Worm (Caenorhabditis elegans) whole organism, L2 larva: ENCODE measurements around the gene T10B10.9.
A peak's percentile ranks its signal among the peaks of the same experiment; 100 is the strongest.

Experiments
- C34F6.9 ChIP-seq: fragments of 150-350 bp; optimal IDR thresholded peaks from 2 replicates; lab custom pipeline; 2014; ENCODE audit warnings: missing biosample characterization, missing genetic modification characterization
- F13H6.1 ChIP-seq: sonication (generic microtip); optimal IDR thresholded peaks from 2 replicates; lab custom pipeline; 2016; ENCODE audit warnings: missing genetic modification characterization, missing compliant biosample characterization
- R02D3.7 ChIP-seq: fragments of 150-350 bp; optimal IDR thresholded peaks from 2 replicates; lab custom pipeline; 2014; ENCODE audit warnings: missing biosample characterization, missing genetic modification characterization
- Y55F3AM.14 ChIP-seq: fragments of 200-800 bp; sonication (Bioruptor generic); optimal IDR thresholded peaks from 2 replicates; lab custom pipeline; 2018; ENCODE audit warnings: mild to moderate bottlenecking, missing genetic modification characterization, missing compliant biosample characterization
- ZK546.5 ChIP-seq: sonication (generic microtip); optimal IDR thresholded peaks from 2 replicates; lab custom pipeline; 2017; ENCODE audit warnings: missing biosample characterization, missing genetic modification characterization
- alr-1 ChIP-seq: fragments of 150-350 bp; optimal IDR thresholded peaks from 2 replicates; lab custom pipeline; 2014; ENCODE audit warnings: missing biosample characterization, missing genetic modification characterization
- ama-1 ChIP-seq: fragments of 150-350 bp; optimal IDR thresholded peaks from 2 replicates; lab custom pipeline; 2018; ENCODE audit warnings: inconsistent platforms
- blmp-1 ChIP-seq: sonication (generic microtip); optimal IDR thresholded peaks from 2 replicates; lab custom pipeline; 2017; ENCODE audit warnings: missing genetic modification characterization, mild to moderate bottlenecking, missing compliant biosample characterization, antibody characterized with exemption, moderate library complexity; ENCODE audit not compliant: insufficient read depth
- crh-2 ChIP-seq: sonication (generic microtip); optimal IDR thresholded peaks from 2 replicates; lab custom pipeline; 2017; ENCODE audit warnings: missing biosample characterization, missing genetic modification characterization
- dmd-4 ChIP-seq: sonication (generic microtip); optimal IDR thresholded peaks from 2 replicates; lab custom pipeline; 2017; ENCODE audit warnings: missing biosample characterization, missing genetic modification characterization
- egl-27 ChIP-seq: sonication (generic microtip); optimal IDR thresholded peaks from 3 replicates; lab custom pipeline; 2017; ENCODE audit warnings: missing biosample characterization, missing genetic modification reagents, missing genetic modification characterization
- gmeb-1 ChIP-seq: fragments of 150-350 bp; optimal IDR thresholded peaks from 2 replicates; lab custom pipeline; 2014; ENCODE audit warnings: missing biosample characterization, missing genetic modification characterization
- lin-39 ChIP-seq: fragments of 150-350 bp; optimal IDR thresholded peaks from 2 replicates; lab custom pipeline; 2014; ENCODE audit warnings: missing biosample characterization, missing genetic modification reagents, missing genetic modification characterization
- lsy-2 ChIP-seq, 2 experiments: fragments of 150-350 bp in 1 of 2; sonication (generic microtip) in 1 of 2; optimal IDR thresholded peaks; 2 replicates each; lab custom pipeline; 2014 to 2017; ENCODE audit warnings: missing biosample characterization in 2 of 2, missing genetic modification characterization in 2 of 2
- mdl-1 ChIP-seq, 2 experiments: fragments of 150-350 bp in 1 of 2; sonication (generic microtip) in 1 of 2; optimal IDR thresholded peaks; 2 replicates each; lab custom pipeline; 2017; ENCODE audit warnings: missing biosample characterization in 2 of 2, missing genetic modification characterization in 2 of 2
- nhr-10 ChIP-seq: sonication (generic microtip); optimal IDR thresholded peaks from 2 replicates; lab custom pipeline; 2017; ENCODE audit warnings: missing biosample characterization, missing genetic modification characterization
- nhr-12 ChIP-seq: fragments of 150-350 bp; optimal IDR thresholded peaks from 2 replicates; lab custom pipeline; 2014; ENCODE audit warnings: missing biosample characterization, missing genetic modification characterization
- nhr-21 ChIP-seq: fragments of 150-350 bp; optimal IDR thresholded peaks from 2 replicates; lab custom pipeline; 2014; ENCODE audit warnings: missing biosample characterization, missing genetic modification characterization
- nhr-23 ChIP-seq: fragments of 150-350 bp; optimal IDR thresholded peaks from 2 replicates; lab custom pipeline; 2014; ENCODE audit warnings: missing biosample characterization, missing genetic modification reagents, missing genetic modification characterization
- nhr-237 ChIP-seq: fragments of 150-350 bp; optimal IDR thresholded peaks from 2 replicates; lab custom pipeline; 2014; ENCODE audit warnings: missing biosample characterization, missing genetic modification characterization
- nhr-6 ChIP-seq: fragments of 150-350 bp; optimal IDR thresholded peaks from 2 replicates; lab custom pipeline; 2014; ENCODE audit warnings: missing biosample characterization, missing genetic modification characterization
- sem-4 ChIP-seq: fragments of 150-350 bp; optimal IDR thresholded peaks from 2 replicates; lab custom pipeline; 2014; ENCODE audit warnings: missing biosample characterization, missing genetic modification reagents, missing genetic modification characterization
- skn-1 ChIP-seq: sonication (generic microtip); optimal IDR thresholded peaks from 2 replicates; lab custom pipeline; 2017; ENCODE audit warnings: missing biosample characterization, missing genetic modification characterization
- sma-3 ChIP-seq: sonication (generic microtip); optimal IDR thresholded peaks from 2 replicates; lab custom pipeline; 2016; ENCODE audit warnings: missing genetic modification reagents, missing genetic modification characterization, missing compliant biosample characterization
- unc-62 ChIP-seq: fragments of 150-350 bp; optimal IDR thresholded peaks from 2 replicates; lab custom pipeline; 2014; ENCODE audit warnings: missing biosample characterization, missing genetic modification reagents, missing genetic modification characterization
- zag-1 ChIP-seq: fragments of 150-350 bp; optimal IDR thresholded peaks from 2 replicates; lab custom pipeline; 2014; ENCODE audit warnings: missing biosample characterization, missing genetic modification characterization

The T10B10.9 gene

DNA sequence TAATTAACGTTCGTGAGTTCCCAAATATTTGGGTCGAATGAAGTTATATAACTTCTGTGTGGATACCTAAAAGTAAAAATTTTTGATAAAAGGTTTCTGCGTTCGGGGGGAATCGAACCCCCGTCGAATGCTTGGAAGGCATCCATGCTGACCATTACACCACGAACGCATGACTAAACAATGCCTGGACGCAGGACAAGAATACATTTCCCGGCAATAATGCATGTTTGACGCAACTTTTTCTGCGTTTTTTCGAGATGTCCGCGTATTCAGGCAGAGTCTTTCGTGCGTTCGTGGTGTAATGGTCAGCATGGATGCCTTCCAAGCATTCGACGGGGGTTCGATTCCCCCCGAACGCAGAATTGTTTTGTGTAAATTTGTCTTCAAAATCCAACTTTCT is 36.5 kb downstream of the T10B10.9 start (continued):
- TF ChIP-seq nhr-23 (tag; lab: Kevin White, UChicago) (no peak), R02D3.7 (tag; lab: Kevin White, UChicago) (no peak), egl-27 (tag; lab: Kevin White, UChicago) (peak; percentile 46), lin-39 (tag; lab: Kevin White, UChicago) (no peak), nhr-12 (no peak), alr-1 (tag; lab: Kevin White, UChicago) (no peak), sem-4 (peak; percentile 26), nhr-10 (tag; lab: Kevin White, UChicago) (no peak), ZK546.5 (no peak), skn-1 (tag; lab: Kevin White, UChicago) (no peak), F13H6.1 (tag; lab: Kevin White, UChicago) (peak; percentile 39), ama-1 (lab: Kevin White, UChicago) (no peak), nhr-237 (tag; lab: Kevin White, UChicago) (no peak), crh-2 (peak; percentile 17), C34F6.9 (tag; lab: Kevin White, UChicago) (no peak), nhr-21 (tag; lab: Kevin White, UChicago) (peak; percentile 66), zag-1 (tag; lab: Kevin White, UChicago) (no peak), lsy-2 (tag; optimal IDR thresholded peaks at IDR 0.05; lab: Kevin White, UChicago) (peak in 1 of 2 experiments; percentile 61), blmp-1 (no peak), nhr-6 (tag; lab: Kevin White, UChicago) (no peak), unc-62 (GFP tag; lab: Kevin White, UChicago) (no peak), gmeb-1 (tag; lab: Kevin White, UChicago) (peak; percentile 59), mdl-1 (tag; optimal IDR thresholded peaks at IDR 0.05; lab: Kevin White, UChicago) (no peak)

DNA sequence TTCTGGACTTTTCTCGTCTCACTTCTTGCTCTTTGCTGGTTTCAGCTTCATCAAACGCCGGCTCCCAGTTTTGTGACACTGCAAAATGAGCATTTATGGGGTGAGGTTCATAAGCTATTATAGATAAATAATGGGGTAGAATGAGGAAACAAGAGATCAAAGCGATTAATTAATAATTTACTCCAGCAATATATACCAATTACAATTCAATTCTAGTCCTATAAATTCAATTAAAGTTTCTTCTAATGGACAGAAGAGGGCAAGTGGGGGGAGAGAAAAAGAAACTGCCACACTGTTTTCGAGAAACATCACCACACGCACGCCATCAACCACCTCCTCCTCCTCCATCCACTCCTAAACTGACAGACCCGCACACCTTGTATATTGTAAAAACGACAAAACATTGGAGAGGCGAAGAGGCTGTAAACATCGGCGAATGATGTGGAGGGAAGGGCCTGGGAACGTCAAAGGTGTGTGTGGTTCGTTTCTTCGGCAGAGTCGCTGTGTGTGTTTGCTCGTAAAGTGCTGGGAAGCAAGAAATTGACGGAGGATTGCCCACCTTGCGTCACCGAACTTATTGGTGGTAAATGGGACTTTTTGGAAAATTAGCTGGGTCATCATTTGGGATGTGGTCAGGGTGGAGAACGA is 49.1 kb downstream of the T10B10.9 start, which contains the start of the genes H03A11.13 and famk-1:
Gene H03A11.13 (minus strand): TSS at position 51 of the 648 bp plus-strand sequence.
Gene famk-1 (minus strand): TSS at position 78 of the 648 bp plus-strand sequence.
- TF ChIP-seq alr-1 (tag; lab: Kevin White, UChicago) (no peak), lsy-2 (tag; optimal IDR thresholded peaks at IDR 0.05; lab: Kevin White, UChicago) (no peak), nhr-23 (tag; lab: Kevin White, UChicago) (no peak), sma-3 (GFP tag; lab: Kevin White, UChicago) (no peak), dmd-4 (tag; lab: Kevin White, UChicago) (no peak), lin-39 (tag; lab: Kevin White, UChicago) (no peak), unc-62 (GFP tag; lab: Kevin White, UChicago) (no peak), nhr-237 (tag; lab: Kevin White, UChicago) (no peak), Y55F3AM.14 (GFP tag; lab: Kevin White, UChicago) (no peak)
